Fruit fly (Drosophila melanogaster) whole organism, embryonic: ENCODE measurements around the gene Hpr1.

Source experiments
- Aef1 ChIP-seq: fragments of 200-800 bp; sonication (Bioruptor generic); IDR thresholded peaks from 3 replicates; pipeline ENCODE4 v1.3.6; 2022; ENCODE audit warnings: missing biosample characterization, missing genetic modification characterization
- Awh ChIP-seq: fragments of 200-800 bp; sonication (Bioruptor generic); IDR thresholded peaks from 2 replicates; pipeline ENCODE4, ENCODE4 v1.3.6; 2022; ENCODE audit warnings: missing biosample characterization, missing genetic modification characterization
- Bdp1 ChIP-seq: fragments of 200-800 bp; sonication (Bioruptor generic); optimal IDR thresholded peaks from 3 replicates; lab custom pipeline; 2016; ENCODE audit warnings: missing biosample characterization, missing genetic modification characterization
- CG10366 ChIP-seq: fragments of 200-800 bp; sonication (Bioruptor generic); IDR thresholded peaks from 2 replicates; pipeline ENCODE4 v1.3.6; 2022; ENCODE audit warnings: missing biosample characterization, missing genetic modification characterization
- CG11093 ChIP-seq: fragments of 200-800 bp; sonication (Bioruptor generic); IDR thresholded peaks from 3 replicates; pipeline ENCODE4 v1.3.6; 2022; ENCODE audit warnings: missing biosample characterization, missing genetic modification characterization
- CG11504 ChIP-seq: fragments of 200-800 bp; sonication (Bioruptor generic); optimal IDR thresholded peaks from 3 replicates; lab custom pipeline; 2019; ENCODE audit warnings: missing biosample characterization, mild to moderate bottlenecking, missing genetic modification characterization, moderate library complexity
- CG12299 ChIP-seq: fragments of 200-800 bp; sonication (Bioruptor generic); optimal IDR thresholded peaks from 2 replicates; lab custom pipeline; 2018; ENCODE audit warnings: missing biosample characterization, mild to moderate bottlenecking, missing genetic modification characterization
- CG13123 ChIP-seq: fragments of 200-800 bp; sonication (Bioruptor generic); optimal IDR thresholded peaks from 2 replicates; lab custom pipeline; 2016; ENCODE audit warnings: missing biosample characterization, missing genetic modification characterization
- CG15514 ChIP-seq: fragments of 200-800 bp; sonication (Bioruptor generic); optimal IDR thresholded peaks from 3 replicates; lab custom pipeline; 2017; ENCODE audit warnings: missing biosample characterization, missing genetic modification characterization, mild to moderate bottlenecking, moderate library complexity, missing genetic modification reagents
- CG17829 ChIP-seq: fragments of 200-800 bp; optimal IDR thresholded peaks from 2 replicates; lab custom pipeline; 2019; ENCODE audit warnings: missing biosample characterization, mild to moderate bottlenecking, missing genetic modification characterization, moderate library complexity
- CG18599 ChIP-seq: fragments of 200-800 bp; sonication (Bioruptor generic); optimal IDR thresholded peaks from 3 replicates; lab custom pipeline; 2017; ENCODE audit warnings: missing biosample characterization, missing genetic modification characterization, mild to moderate bottlenecking, moderate library complexity, missing genetic modification reagents
- CG32767 ChIP-seq: fragments of 200-800 bp; sonication (Bioruptor generic); IDR thresholded peaks from 2 replicates; pipeline ENCODE4 v1.3.6; 2022; ENCODE audit warnings: missing biosample characterization, missing genetic modification characterization
- CG33213 ChIP-seq: fragments of 200-800 bp; sonication (Bioruptor generic); optimal IDR thresholded peaks from 3 replicates; lab custom pipeline; 2016; ENCODE audit warnings: missing biosample characterization, missing genetic modification characterization
- CG6683 ChIP-seq: fragments of 200-800 bp; sonication (Bioruptor generic); optimal IDR thresholded peaks from 2 replicates; lab custom pipeline; 2017; ENCODE audit warnings: missing biosample characterization, mild to moderate bottlenecking, missing genetic modification characterization, missing genetic modification reagents
- CG6689 ChIP-seq: fragments of 200-800 bp; sonication (Bioruptor generic); IDR thresholded peaks from 2 replicates; pipeline ENCODE4 v1.3.6; 2022; ENCODE audit warnings: missing biosample characterization, missing genetic modification characterization
- CG7357 ChIP-seq: fragments of 200-800 bp; sonication (Bioruptor generic); IDR thresholded peaks from 3 replicates; pipeline ENCODE4 v1.3.6; 2022; ENCODE audit warnings: missing biosample characterization, missing genetic modification characterization
- CG9437 ChIP-seq: fragments of 200-800 bp; sonication (Bioruptor generic); optimal IDR thresholded peaks from 2 replicates; lab custom pipeline; 2018; ENCODE audit warnings: missing biosample characterization, mild to moderate bottlenecking, missing genetic modification characterization
- Chrac-16 ChIP-seq: fragments of 200-800 bp; sonication (Bioruptor generic); optimal IDR thresholded peaks from 3 replicates; lab custom pipeline; 2016; ENCODE audit warnings: missing biosample characterization, missing genetic modification characterization
- Ets97D ChIP-seq: fragments of 200-800 bp; sonication (Bioruptor generic); optimal IDR thresholded peaks from 3 replicates; lab custom pipeline; 2016; ENCODE audit warnings: missing biosample characterization, missing genetic modification characterization
- HLH4C ChIP-seq: fragments of 200-800 bp; sonication (Bioruptor generic); IDR thresholded peaks from 3 replicates; pipeline ENCODE4 v1.3.6; 2022; ENCODE audit warnings: missing biosample characterization, missing genetic modification characterization; ENCODE audit not compliant: partially characterized antibody
- HmgD ChIP-seq: fragments of 200-800 bp; sonication (Bioruptor generic); optimal IDR thresholded peaks from 3 replicates; lab custom pipeline; 2016; ENCODE audit warnings: missing biosample characterization, missing genetic modification characterization
- Hsf ChIP-seq: fragments of 200-800 bp; sonication (Bioruptor generic); optimal IDR thresholded peaks from 3 replicates; lab custom pipeline; 2016; ENCODE audit warnings: missing biosample characterization, missing genetic modification characterization
- Oaz ChIP-seq: fragments of 200-800 bp; sonication (Bioruptor generic); IDR thresholded peaks from 2 replicates; pipeline ENCODE4 v1.3.6; 2022; ENCODE audit warnings: missing biosample characterization, missing genetic modification characterization
- Optix ChIP-seq: fragments of 200-800 bp; sonication (Bioruptor generic); IDR thresholded peaks from 3 replicates; pipeline ENCODE4 v1.3.6; 2022; ENCODE audit warnings: missing biosample characterization, missing genetic modification characterization
- Pdp1 ChIP-seq, 2 experiments: fragments of 200-800 bp; sonication (Bioruptor generic); optimal IDR thresholded peaks; 3 replicates each; lab custom pipeline; 2016; ENCODE audit warnings: missing biosample characterization in 2 of 2, missing genetic modification characterization in 2 of 2, mild to moderate bottlenecking in 1 of 2, moderate library complexity in 1 of 2
- Ptx1 ChIP-seq: fragments of 200-800 bp; sonication (Bioruptor generic); IDR thresholded peaks from 2 replicates; pipeline ENCODE4 v1.3.6; 2022; ENCODE audit warnings: missing biosample characterization, missing genetic modification characterization
- Rx ChIP-seq: fragments of 200-800 bp; sonication (Bioruptor generic); IDR thresholded peaks from 2 replicates; pipeline ENCODE4 v1.3.6; 2022; ENCODE audit warnings: missing biosample characterization, missing genetic modification characterization
- Sox100B ChIP-seq: fragments of 200-800 bp; sonication (Bioruptor generic); optimal IDR thresholded peaks from 3 replicates; lab custom pipeline; 2018; ENCODE audit warnings: missing biosample characterization, mild to moderate bottlenecking, missing genetic modification characterization
- ara ChIP-seq: fragments of 200-800 bp; sonication (Bioruptor generic); IDR thresholded peaks from 2 replicates; pipeline ENCODE4 v1.3.6; 2022; ENCODE audit warnings: missing biosample characterization, missing genetic modification characterization
- ash1 ChIP-seq: fragments of 200-800 bp; sonication (Bioruptor generic); optimal IDR thresholded peaks from 2 replicates; lab custom pipeline; 2018; ENCODE audit warnings: missing biosample characterization, mild to moderate bottlenecking, missing genetic modification characterization
- bowl ChIP-seq: fragments of 200-800 bp; sonication (Bioruptor generic); IDR thresholded peaks from 2 replicates; pipeline ENCODE4 v1.3.6; 2022; ENCODE audit warnings: missing biosample characterization, missing genetic modification characterization
- caup ChIP-seq: fragments of 200-800 bp; sonication (Bioruptor generic); optimal IDR thresholded peaks from 3 replicates; lab custom pipeline; 2017; ENCODE audit warnings: missing biosample characterization, mild to moderate bottlenecking, missing genetic modification characterization, moderate library complexity; ENCODE audit not compliant: severe bottlenecking
- cg ChIP-seq: fragments of 200-800 bp; sonication (Bioruptor generic); optimal IDR thresholded peaks from 3 replicates; lab custom pipeline; 2019; ENCODE audit warnings: missing biosample characterization, mild to moderate bottlenecking, missing genetic modification characterization, moderate library complexity
- chif ChIP-seq, 2 experiments: fragments of 200-800 bp; sonication (Bioruptor generic); optimal IDR thresholded peaks; 3 replicates each; lab custom pipeline; 2016; ENCODE audit warnings: missing biosample characterization in 2 of 2, missing genetic modification characterization in 2 of 2
- crp ChIP-seq, 2 experiments: fragments of 200-800 bp; sonication (Bioruptor generic); optimal IDR thresholded peaks; 2 replicates in 1 of 2; 3 replicates in 1 of 2; lab custom pipeline; 2017; ENCODE audit warnings: missing biosample characterization in 2 of 2, missing genetic modification characterization in 2 of 2, mild to moderate bottlenecking in 1 of 2, moderate library complexity in 1 of 2
- dm ChIP-seq: fragments of 200-800 bp; sonication (Bioruptor generic); optimal IDR thresholded peaks from 3 replicates; lab custom pipeline; 2016; ENCODE audit warnings: missing biosample characterization, missing genetic modification characterization
- dmrt99B ChIP-seq: fragments of 200-800 bp; sonication (Bioruptor generic); optimal IDR thresholded peaks from 2 replicates; lab custom pipeline; 2018; ENCODE audit warnings: missing biosample characterization, mild to moderate bottlenecking, missing genetic modification characterization, moderate library complexity
- fd64A ChIP-seq: fragments of 200-800 bp; sonication (Bioruptor generic); optimal IDR thresholded peaks from 3 replicates; lab custom pipeline; 2018; ENCODE audit warnings: missing biosample characterization, mild to moderate bottlenecking, missing genetic modification characterization
- fru ChIP-seq: fragments of >200 bp; optimal IDR thresholded peaks from 2 replicates; lab custom pipeline; 2017
- hbn ChIP-seq: fragments of 200-800 bp; sonication (Bioruptor generic); IDR thresholded peaks from 2 replicates; pipeline ENCODE4 v1.3.6; 2022; ENCODE audit warnings: missing biosample characterization, missing genetic modification characterization; ENCODE audit not compliant: partially characterized antibody
- lmd ChIP-seq: fragments of 200-800 bp; sonication (Bioruptor generic); IDR thresholded peaks from 2 replicates; pipeline ENCODE4 v1.3.6; 2022; ENCODE audit warnings: missing biosample characterization, missing genetic modification characterization
- mirr ChIP-seq: fragments of 200-800 bp; sonication (Bioruptor generic); optimal IDR thresholded peaks from 3 replicates; lab custom pipeline; 2018; ENCODE audit warnings: missing biosample characterization, mild to moderate bottlenecking, missing genetic modification characterization
- odd ChIP-seq: fragments of 200-800 bp; sonication (Bioruptor generic); optimal IDR thresholded peaks from 2 replicates; lab custom pipeline; 2017; ENCODE audit warnings: missing biosample characterization, mild to moderate bottlenecking, missing genetic modification characterization
- phol ChIP-seq: fragments of 200-800 bp; sonication (Bioruptor generic); optimal IDR thresholded peaks from 3 replicates; lab custom pipeline; 2018; ENCODE audit warnings: missing biosample characterization, mild to moderate bottlenecking, missing genetic modification characterization, moderate library complexity
- sens ChIP-seq: fragments of 200-800 bp; sonication (Bioruptor generic); peaks from one replicate; lab custom pipeline; 2016; ENCODE audit warnings: missing biosample characterization, missing genetic modification characterization
- slp2 ChIP-seq: fragments of 200-800 bp; sonication (Bioruptor generic); optimal IDR thresholded peaks from 2 replicates; lab custom pipeline; 2016; ENCODE audit warnings: missing biosample characterization, missing genetic modification characterization
- vfl ChIP-seq: fragments of 200-800 bp; sonication (Bioruptor generic); optimal IDR thresholded peaks from 2 replicates; lab custom pipeline; 2016; ENCODE audit warnings: missing biosample characterization, missing genetic modification characterization
- vvl ChIP-seq: fragments of 200-800 bp; sonication (Bioruptor generic); IDR thresholded peaks from 2 replicates; pipeline ENCODE4 v1.3.6; 2022; ENCODE audit warnings: missing biosample characterization, missing genetic modification characterization
- wor ChIP-seq: fragments of 200-800 bp; sonication (Bioruptor generic); IDR thresholded peaks from 2 replicates; pipeline ENCODE4 v1.3.6; 2022; ENCODE audit warnings: missing biosample characterization, missing genetic modification characterization

The Hpr1 gene

DNA sequence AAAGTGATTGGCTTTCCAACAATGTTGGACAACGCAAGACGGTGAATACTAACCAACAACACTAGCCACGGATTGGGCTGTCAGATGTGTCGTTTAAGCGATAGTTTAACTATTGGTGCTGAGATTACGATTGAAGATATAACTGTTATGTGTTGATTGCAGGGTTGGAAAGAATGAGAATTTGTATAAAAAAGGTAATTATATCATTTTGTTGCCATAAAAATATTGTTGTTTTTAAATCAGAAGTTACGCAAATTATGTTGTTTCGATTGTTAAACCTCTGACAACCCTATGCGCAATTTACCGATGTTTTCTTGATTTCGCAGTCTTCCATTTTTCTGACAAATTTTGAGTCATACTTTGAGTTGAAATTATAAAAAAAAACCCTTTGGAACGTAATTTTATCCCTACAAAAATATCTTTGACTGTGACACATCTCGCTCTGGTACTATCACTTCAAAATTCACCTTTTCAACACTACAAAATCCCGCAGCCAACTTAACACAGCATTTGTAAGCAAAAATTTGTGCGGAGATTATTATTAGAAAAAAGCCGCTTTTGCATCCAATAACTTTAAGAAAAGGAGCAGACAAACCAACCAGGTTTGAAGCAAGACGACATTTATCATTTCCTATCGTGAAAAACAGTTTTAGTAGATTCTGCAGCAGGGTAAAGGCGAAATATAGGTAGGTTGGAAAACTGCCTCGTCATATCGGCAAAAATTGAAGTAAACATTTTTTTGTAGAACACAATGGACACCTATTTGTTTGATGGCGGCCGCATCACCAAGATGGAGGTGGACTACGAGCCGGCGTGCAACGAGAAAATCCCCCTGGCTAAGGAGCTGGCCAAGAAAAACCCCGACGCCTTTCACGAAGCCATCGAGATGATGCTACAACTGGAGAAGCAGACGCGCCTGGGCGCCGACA is 32.0 kb downstream of the Hpr1 start, which contains the start of the genes Hat1 and Rpn5 (continued):
- peak; percentile 89 to 90 for TF ChIP-seq chif (GFP tag; optimal IDR thresholded peaks at IDR 0.05; lab: Kevin White, UChicago)
- TF ChIP-seq vfl (GFP tag; lab: Kevin White, UChicago) = peak; percentile 75
- TF ChIP-seq CG13123 (GFP tag; lab: Kevin White, UChicago) = peak; percentile 68
- peak; percentile 82 for TF ChIP-seq CG18599 (GFP tag; lab: Kevin White, UChicago)
- peak; percentile 47 for TF ChIP-seq CG10366
- TF ChIP-seq dmrt99B (tag; lab: Kevin White, UChicago) = no peak
- no peak for TF ChIP-seq fru
- peak; percentile 64 for TF ChIP-seq HLH4C (GFP tag; lab: Robert Waterston, UW)
- peak; percentile 82 for TF ChIP-seq dm (GFP tag; lab: Kevin White, UChicago)
- peak; percentile 84 for TF ChIP-seq phol (tag; lab: Kevin White, UChicago)
- peak; percentile 50; the same call in 2 of the 3 replicates for TF ChIP-seq CG7357 (GFP tag; lab: Robert Waterston, UW)
- TF ChIP-seq Ptx1 (GFP tag; lab: Robert Waterston, UW) = peak; percentile 69
- TF ChIP-seq slp2 (GFP tag; lab: Kevin White, UChicago) = peak; percentile 87
- TF ChIP-seq CG17829 (tag; lab: Kevin White, UChicago) = peak; percentile 68
- TF ChIP-seq CG6689 (GFP tag; lab: Robert Waterston, UW) = peak; percentile 64
- TF ChIP-seq mirr (GFP tag; lab: Kevin White, UChicago) = peak; percentile 23
- TF ChIP-seq bowl = no peak
- peak; percentile 88 for TF ChIP-seq HmgD (GFP tag; lab: Kevin White, UChicago)
- peak; percentile 70 for TF ChIP-seq lmd (GFP tag; lab: Robert Waterston, UW)
- peak; percentile 78 for TF ChIP-seq CG11504 (tag; lab: Kevin White, UChicago)
- no peak for TF ChIP-seq ash1
- TF ChIP-seq CG33213 (GFP tag; lab: Kevin White, UChicago) = peak; percentile 76
- peak; percentile 26 for TF ChIP-seq CG12299 (tag; lab: Kevin White, UChicago)
- peak; percentile 89 to 94 for TF ChIP-seq Pdp1 (GFP tag; optimal IDR thresholded peaks at IDR 0.05; lab: Kevin White, UChicago)
- no peak for TF ChIP-seq fd64A (GFP tag; lab: Kevin White, UChicago)
- TF ChIP-seq Sox100B (GFP tag; lab: Kevin White, UChicago) = peak; percentile 80
- peak; percentile 93 for TF ChIP-seq Hsf (GFP tag; lab: Kevin White, UChicago)
- no peak for TF ChIP-seq cg (GFP tag; lab: Kevin White, UChicago)
- TF ChIP-seq vvl = peak; percentile 59; the same call in 1 of the 2 replicates
- TF ChIP-seq CG32767 (GFP tag; lab: Robert Waterston, UW) = no peak
- no peak for TF ChIP-seq ara (GFP tag; lab: Robert Waterston, UW)
- TF ChIP-seq sens (GFP tag; lab: Kevin White, UChicago) = peak; percentile 98
- peak; percentile 71 for TF ChIP-seq hbn (GFP tag; lab: Robert Waterston, UW)
- TF ChIP-seq Oaz (GFP tag; lab: Robert Waterston, UW) = no peak
- peak in 1 of 2 experiments; percentile 51 for TF ChIP-seq crp (GFP tag; optimal IDR thresholded peaks at IDR 0.05; lab: Kevin White, UChicago)
- peak; percentile 78 for TF ChIP-seq caup (GFP tag; lab: Kevin White, UChicago)
- no peak; the same call in 1 of the 2 replicates for TF ChIP-seq Rx
- peak; percentile 87 for TF ChIP-seq CG9437 (GFP tag; lab: Kevin White, UChicago)
- TF ChIP-seq CG15514 (GFP tag; lab: Kevin White, UChicago) = peak; percentile 56
- TF ChIP-seq Aef1 (GFP tag; lab: Robert Waterston, UW) = peak; percentile 76
- TF ChIP-seq Awh (GFP tag; lab: Robert Waterston, UW) = no peak
- peak; percentile 62; the same call in 1 of the 3 replicates for TF ChIP-seq CG11093 (GFP tag; lab: Robert Waterston, UW)
- peak; percentile 80 for TF ChIP-seq Chrac-16
- TF ChIP-seq CG6683 = peak; percentile 27
- TF ChIP-seq Bdp1 (GFP tag; lab: Kevin White, UChicago) = peak; percentile 83
- TF ChIP-seq Optix = no peak
- peak; percentile 58; the same call in 1 of the 2 replicates for TF ChIP-seq wor
- TF ChIP-seq odd (GFP tag; lab: Kevin White, UChicago) = peak; percentile 44
- TF ChIP-seq Ets97D = peak; percentile 87
